Fruit fly (Drosophila melanogaster): Measurements from ENCODE around the gene hiw.

Gene hiw

dm6 chrX:15043013-15043699, 20.1 kb downstream of the hiw start (continued):
- TF ChIP-seq ind (GFP tag; optimal IDR thresholded peaks at IDR 0.05) (no peak), rib (GFP tag; IDR thresholded peaks at IDR 0.05) (peak; percentile 65), CG34422 (GFP tag; IDR thresholded peaks at IDR 0.05) (peak; percentile 36; the same call in 1 of the 3 replicates), sob (GFP tag; IDR thresholded peaks at IDR 0.05) (peak; percentile 78), Ssrp (tag; optimal IDR thresholded peaks at IDR 0.05) (no peak), CG31441 (GFP tag; IDR thresholded peaks at IDR 0.05) (peak; percentile 73), cwo (GFP tag; optimal IDR thresholded peaks at IDR 0.05) (peak; percentile 68), CG17568 (GFP tag; optimal IDR thresholded peaks at IDR 0.05) (peak; percentile 90), aop (GFP tag; IDR thresholded peaks at IDR 0.05) (no peak), slp2 (GFP tag; optimal IDR thresholded peaks at IDR 0.05) (peak; percentile 51), CG13424 (tag; optimal IDR thresholded peaks at IDR 0.05) (peak; percentile 75), HLH54F (GFP tag; optimal IDR thresholded peaks at IDR 0.05) (peak; percentile 25), CG30403 (GFP tag; optimal IDR thresholded peaks at IDR 0.05) (peak; percentile 10), CG1602 (GFP tag; optimal IDR thresholded peaks at IDR 0.05) (peak; percentile 61), croc (GFP tag; conservative IDR thresholded peaks at IDR 0.05) (0 out of 3 replicates have a peak, but pooled peaks have one; percentile 22), CG2116 (GFP tag; optimal IDR thresholded peaks at IDR 0.05) (peak; percentile 48), BtbVII (GFP tag; optimal IDR thresholded peaks at IDR 0.05) (peak; percentile 88), CG10366 (GFP tag; IDR thresholded peaks at IDR 0.05) (peak; percentile 7; the same call in 1 of the 2 replicates), knrl (GFP tag; IDR thresholded peaks at IDR 0.05; ENCODE audit: partially characterized antibody) (no peak), dan (GFP tag; IDR thresholded peaks at IDR 0.05) (no peak), grau (tag; optimal IDR thresholded peaks at IDR 0.05) (peak; percentile 29), sens-2 (GFP tag; IDR thresholded peaks at IDR 0.05) (0 out of 2 replicates have a peak, but pooled peaks have one; percentile 20), Fer1 (GFP tag; optimal IDR thresholded peaks at IDR 0.05) (peak; percentile 86), Med (GFP tag) (peak; percentile 96), sc (optimal IDR thresholded peaks at IDR 0.05) (no peak), sc (GFP tag; optimal IDR thresholded peaks at IDR 0.05) (peak; percentile 90), Scr (GFP tag; IDR thresholded peaks at IDR 0.05; ENCODE audit: partially characterized antibody) (no peak), tll (GFP tag; optimal IDR thresholded peaks at IDR 0.05) (no peak), Camta (GFP tag; optimal IDR thresholded peaks at IDR 0.05) (peak; percentile 89), klu (GFP tag; IDR thresholded peaks at IDR 0.05) (no peak), chif (GFP tag; optimal IDR thresholded peaks at IDR 0.05) (peak; percentile 59 to 89), PHDP (tag; optimal IDR thresholded peaks at IDR 0.05) (peak; percentile 86), Ets97D (GFP tag; optimal IDR thresholded peaks at IDR 0.05) (peak; percentile 33), CG6175 (GFP tag; IDR thresholded peaks at IDR 0.05) (no peak), Oli (tag; optimal IDR thresholded peaks at IDR 0.05) (peak; percentile 56), tap (tag; optimal IDR thresholded peaks at IDR 0.05) (peak; percentile 85), grn (GFP tag; optimal IDR thresholded peaks at IDR 0.05) (peak; percentile 86), sna (GFP tag; IDR thresholded peaks at IDR 0.05; ENCODE audit: partially characterized antibody) (no peak), CG7963 (GFP tag; IDR thresholded peaks at IDR 0.05; ENCODE audit: partially characterized antibody) (no peak), CG10147 (GFP tag; optimal IDR thresholded peaks at IDR 0.05) (peak; percentile 5), CG1529 (GFP tag; optimal IDR thresholded peaks at IDR 0.05) (peak; percentile 90), Hr78 (GFP tag; optimal IDR thresholded peaks at IDR 0.05) (peak in 1 of 2 experiments; percentile 52), HmgZ (tag; optimal IDR thresholded peaks at IDR 0.05) (peak; percentile 79), so (GFP tag; IDR thresholded peaks at IDR 0.05) (peak; percentile 82; the same call in 2 of the 3 replicates), CG17361 (GFP tag; IDR thresholded peaks at IDR 0.05) (peak; percentile 57; the same call in 2 of the 3 replicates), CG6813 (GFP tag; optimal IDR thresholded peaks at IDR 0.05) (peak; percentile 96), gsb (GFP tag; IDR thresholded peaks at IDR 0.05) (no peak), fru (optimal IDR thresholded peaks at IDR 0.05) (no peak), CG13123 (GFP tag; optimal IDR thresholded peaks at IDR 0.05) (peak; percentile 86)
